Worm (Caenorhabditis elegans) whole organism, dauer: ENCODE measurements around the gene cutl-16.

Source experiments
- unc-62 ChIP-seq: sonication (generic microtip); optimal IDR thresholded peaks from 2 replicates; lab custom pipeline; 2017; ENCODE audit warnings: missing biosample characterization, missing genetic modification reagents, missing genetic modification characterization

Gene cutl-16

DNA sequence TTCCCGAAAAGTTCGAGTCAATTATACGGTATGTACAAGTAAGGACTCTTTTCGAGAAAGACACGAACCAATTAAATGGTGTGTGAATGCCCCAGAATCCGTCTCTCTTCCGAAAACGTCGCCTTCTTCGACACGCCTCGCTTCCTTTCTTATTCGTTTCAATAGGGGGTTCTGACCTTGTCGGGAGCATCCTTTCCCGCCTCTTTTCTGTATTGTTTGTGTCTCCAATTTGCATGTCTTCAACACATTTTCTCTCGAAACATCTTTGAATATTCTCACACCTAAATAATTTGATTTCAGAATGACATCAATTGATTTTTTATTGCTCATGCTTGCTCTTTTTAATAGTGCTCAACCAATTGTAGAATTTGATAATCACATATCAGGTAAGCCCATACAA, at the start of gene cutl-16:
TSS of gene cutl-16 (plus strand) at position 301 of the 400 bp plus-strand sequence.
- no peak for TF ChIP-seq unc-62 (GFP tag; lab: Kevin White, UChicago)

DNA sequence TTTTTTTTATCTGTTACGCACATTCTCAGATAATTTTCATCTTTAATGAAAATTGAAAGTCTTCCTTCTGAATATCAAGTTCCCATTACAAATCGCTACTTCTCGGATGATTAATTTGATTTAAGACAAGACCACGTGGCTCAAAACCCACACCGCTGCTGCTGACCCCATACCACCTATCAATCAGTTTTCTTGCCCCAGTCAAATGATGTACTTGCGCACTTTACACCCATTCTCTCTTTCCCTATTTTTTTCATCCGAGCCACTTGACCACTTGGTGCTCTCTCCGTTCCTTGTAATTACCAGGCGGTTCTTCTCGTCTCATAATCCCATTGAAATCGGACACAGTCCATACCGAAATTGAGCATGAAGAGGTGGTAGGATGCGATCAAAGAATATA, 47.2 kb upstream of the cutl-16 start:
- no peak for TF ChIP-seq unc-62 (GFP tag; lab: Kevin White, UChicago)

DNA sequence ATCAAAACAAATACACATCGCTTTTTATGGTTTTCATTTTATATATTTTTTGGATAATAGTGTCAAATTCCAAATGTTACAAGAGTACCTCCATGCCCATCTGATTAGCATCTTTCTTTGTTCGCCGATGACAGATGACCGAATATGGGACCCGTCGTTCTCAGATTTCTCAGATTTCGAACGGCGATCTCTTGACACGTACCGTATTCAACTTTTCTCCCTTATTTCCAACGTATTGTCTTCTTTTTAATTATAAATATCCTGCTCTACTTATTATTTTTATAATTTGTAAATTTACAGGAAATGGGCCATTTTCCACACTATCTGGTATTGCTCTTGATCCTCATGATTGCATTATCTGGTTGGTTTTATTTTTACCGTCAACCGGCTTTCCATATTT, 42.8 kb upstream of the cutl-16 start, which contains the start of gene zig-10:
TSS of gene zig-10 (plus strand) at position 301 of the 400 bp plus-strand sequence.
- no peak for TF ChIP-seq unc-62 (GFP tag; lab: Kevin White, UChicago)

DNA sequence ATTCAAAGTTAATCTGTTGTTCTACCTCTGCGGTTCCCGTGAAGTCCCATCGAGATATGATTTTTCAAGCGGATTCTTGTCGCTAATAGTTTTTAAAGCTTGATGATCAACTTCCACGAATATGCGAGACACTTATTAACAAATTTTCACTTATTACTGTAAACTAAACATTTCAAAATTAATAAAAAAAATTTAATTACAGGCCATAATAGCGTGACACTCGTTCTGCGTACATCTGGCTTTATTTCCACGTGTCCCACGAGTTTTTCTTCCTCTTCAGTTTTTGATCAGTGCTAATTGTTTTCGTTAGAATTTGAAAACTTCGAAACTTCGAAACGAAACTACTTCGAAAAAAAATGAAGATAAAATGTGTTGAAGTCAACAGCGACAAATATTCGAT, 39.6 kb upstream of the cutl-16 start, which contains the start of gene btb-2:
TSS of gene btb-2 (plus strand) at position 301 of the 400 bp plus-strand sequence.
- no peak for TF ChIP-seq unc-62 (GFP tag; lab: Kevin White, UChicago)

DNA sequence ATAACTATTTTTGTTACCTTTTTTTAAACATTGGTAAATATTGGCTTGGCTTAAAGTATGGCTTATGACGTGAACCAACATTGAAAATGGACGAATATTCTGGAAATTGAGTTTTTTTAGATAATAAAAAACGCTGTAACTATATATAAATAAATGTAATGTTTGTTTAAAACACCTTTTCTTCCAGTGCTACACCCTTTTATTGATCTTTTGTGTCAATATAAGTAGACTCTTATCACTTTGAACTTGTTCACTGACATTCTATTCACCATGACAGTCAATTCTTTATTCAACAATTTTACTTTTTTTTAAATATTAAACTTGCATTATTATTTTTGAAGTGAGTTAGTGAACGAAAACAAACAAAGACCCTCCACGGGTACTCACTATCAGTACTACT, 38.0 kb upstream of the cutl-16 start, which contains the start of gene T25D10.1:
TSS of gene T25D10.1 (plus strand) at position 169 of the 400 bp plus-strand sequence.
- no peak for TF ChIP-seq unc-62 (GFP tag; lab: Kevin White, UChicago)

DNA sequence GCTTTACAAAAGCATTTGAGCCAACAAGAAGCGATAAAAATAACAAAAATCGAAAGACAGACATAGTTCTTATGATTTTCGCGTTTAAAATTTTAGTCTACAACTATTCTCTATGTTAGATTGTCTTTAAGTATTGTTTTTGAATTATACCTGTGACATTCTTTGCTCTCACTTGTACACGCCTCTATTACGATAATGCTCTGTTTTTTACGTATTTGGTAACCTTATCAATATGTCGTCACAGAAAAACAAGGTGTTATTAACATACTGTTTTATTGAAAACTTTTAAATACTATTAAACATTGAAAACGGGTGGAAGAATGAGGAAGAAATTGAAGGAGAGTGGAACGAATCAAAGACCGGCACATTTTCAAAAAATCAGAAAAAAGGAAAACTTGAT, 33.9 kb upstream of the cutl-16 start, which contains the start of gene spp-11:
TSS of gene spp-11 (minus strand) at position 101 of the 400 bp plus-strand sequence.
- no peak for TF ChIP-seq unc-62 (GFP tag; lab: Kevin White, UChicago)

DNA sequence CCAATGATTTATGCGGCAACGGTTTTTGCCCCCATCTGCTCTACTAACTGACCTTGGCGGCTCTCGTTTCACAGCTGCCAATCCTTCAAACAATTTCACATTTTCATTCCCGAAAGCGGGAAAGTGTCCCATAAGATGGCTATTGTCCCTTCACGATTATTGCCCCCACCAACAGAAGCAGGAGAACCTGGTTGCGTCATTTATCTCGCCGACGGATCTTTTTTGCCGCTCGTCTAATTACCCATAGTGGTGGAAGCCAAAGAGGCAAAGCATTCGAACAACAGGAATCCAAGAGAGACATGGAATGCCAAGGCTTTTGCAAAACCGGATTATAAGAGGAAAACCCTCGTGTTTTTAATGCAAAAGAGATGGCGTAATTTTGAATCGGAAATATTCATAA, 32.1 kb upstream of the cutl-16 start:
- TF ChIP-seq unc-62 (GFP tag; lab: Kevin White, UChicago): no peak

DNA sequence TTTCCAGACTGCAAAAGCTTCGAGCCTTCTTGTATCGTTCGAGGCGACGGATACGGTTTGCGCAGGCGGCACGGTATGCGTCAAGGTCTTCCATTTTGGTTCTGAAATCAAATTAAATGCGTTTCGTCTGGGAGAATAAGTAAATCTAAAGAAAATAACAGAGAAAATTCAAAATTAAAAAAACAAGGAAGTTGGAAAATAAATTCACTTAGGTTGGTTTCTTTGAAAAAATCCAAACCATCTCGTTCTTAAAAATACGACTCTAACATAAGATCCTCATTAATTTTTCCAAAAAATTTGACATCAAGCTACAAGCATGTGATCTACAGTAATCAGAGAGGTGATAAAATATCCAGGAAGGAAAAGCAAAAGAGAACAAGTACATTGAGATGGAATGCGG, 31.0 kb upstream of the cutl-16 start, which contains the start of gene T25D10.4:
TSS of gene T25D10.4 (minus strand) at position 101 of the 400 bp plus-strand sequence.
- TF ChIP-seq unc-62 (GFP tag; lab: Kevin White, UChicago): no peak

DNA sequence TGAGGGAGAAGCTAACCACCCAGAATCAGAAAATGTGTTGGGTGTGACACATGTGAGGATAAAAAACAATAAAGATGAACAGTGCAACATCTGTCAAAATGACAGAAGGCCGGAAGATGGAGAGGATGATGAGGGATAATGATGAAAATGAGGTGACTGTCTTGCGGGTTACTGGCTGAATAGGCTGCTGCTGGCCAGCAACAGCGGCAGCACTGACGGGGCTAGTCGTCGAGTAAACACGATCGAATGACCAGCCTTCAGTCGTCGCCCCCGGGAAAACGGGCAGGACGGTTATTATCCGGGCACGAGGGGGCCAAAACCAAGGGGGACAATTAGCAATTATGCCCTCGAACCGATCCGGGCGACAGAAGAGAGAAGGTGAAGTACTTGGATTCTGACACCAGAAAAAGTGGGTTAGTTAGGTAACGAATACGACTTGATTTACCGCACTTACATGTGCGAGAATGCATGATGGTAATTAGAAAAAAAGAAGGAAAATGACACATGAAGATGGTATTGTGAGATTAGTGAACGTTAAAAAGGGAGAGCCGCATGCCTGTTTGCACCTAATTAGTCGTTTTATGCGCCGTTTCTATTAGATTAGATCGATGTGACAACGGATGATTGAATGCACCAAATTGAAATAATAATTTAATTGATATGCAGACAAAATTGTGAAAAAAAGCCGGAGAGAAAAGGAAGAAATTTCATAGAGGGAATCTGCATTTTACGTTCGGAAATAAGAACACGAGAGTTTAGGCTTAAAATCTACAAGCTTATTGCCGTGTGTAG, 29.4 kb upstream of the cutl-16 start:
- no peak for TF ChIP-seq unc-62 (GFP tag; lab: Kevin White, UChicago)

DNA sequence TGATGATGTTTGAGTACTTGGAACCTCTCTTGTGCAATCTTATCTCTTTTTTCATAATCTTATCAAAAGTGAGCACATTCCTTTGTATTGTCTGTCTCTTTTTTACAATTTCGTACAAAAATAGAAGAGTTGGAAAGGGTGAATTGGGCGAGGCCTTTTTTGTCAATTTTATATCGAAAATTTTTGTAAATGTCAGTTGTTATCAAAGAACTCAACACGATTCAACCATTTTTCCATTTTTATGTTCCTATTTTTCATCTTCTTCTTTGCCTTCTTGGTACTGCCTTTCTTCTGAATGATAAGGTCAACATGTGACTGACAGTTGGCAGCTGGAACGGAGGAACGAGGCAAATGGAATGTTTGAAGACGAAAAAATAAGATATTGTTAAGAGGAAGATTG, 27.4 kb upstream of the cutl-16 start:
- TF ChIP-seq unc-62 (GFP tag; lab: Kevin White, UChicago): no peak

DNA sequence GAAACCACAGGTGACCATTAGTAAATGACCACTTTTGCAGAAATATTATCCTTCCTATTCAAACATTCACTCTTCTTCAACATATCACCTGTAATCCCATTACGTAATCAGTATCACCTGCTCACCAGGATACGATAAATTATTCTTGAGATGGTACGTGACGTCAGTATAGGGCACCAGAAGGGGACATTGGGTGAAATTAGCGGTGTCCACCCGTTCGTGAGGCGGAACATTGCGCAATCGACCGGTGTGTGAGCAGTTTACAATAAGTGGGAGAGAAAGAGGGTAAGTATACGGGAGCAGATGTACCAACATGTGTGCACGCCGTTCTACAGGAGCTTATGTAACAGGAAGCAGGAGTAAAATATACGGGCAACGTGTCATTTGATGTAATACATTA, 23.2 kb upstream of the cutl-16 start:
- TF ChIP-seq unc-62 (GFP tag; lab: Kevin White, UChicago): no peak

DNA sequence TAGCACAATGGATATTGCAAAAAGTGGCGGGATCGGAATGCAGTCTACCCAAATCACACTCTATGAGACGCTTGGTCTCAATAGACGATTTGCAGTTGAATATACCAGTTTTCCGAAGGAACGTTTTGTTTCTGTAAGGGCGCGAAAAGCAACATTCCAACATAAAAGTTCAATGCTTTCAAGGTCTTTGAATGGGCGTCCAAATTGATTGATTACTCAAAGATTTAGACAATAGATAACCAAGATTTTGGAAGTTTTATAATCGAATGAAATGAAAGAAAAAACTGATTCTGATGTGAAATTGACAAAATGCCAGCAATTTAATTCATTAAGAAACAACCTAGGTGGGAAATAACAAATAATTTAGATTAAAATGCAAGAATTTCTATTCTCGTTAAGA, 22.1 kb upstream of the cutl-16 start:
- TF ChIP-seq unc-62 (GFP tag; lab: Kevin White, UChicago): no peak

DNA sequence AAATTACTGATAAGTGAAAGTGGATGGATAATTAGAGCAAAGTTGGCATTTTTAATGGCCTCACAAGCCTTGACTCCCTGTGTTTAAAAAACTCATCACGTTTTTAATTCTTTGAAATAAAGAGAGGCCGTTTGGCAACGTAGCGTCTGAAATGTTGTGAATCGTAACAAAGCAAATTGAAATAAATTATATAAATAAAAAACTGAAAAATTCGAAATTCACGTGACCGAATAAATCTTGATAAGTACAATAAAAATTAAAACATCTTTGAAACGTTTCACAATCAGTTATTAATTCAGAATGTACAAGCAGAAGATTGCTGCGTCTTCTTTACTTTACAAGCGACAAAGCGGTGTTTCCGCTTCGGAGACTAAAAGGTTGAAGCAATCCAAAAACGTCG, 18.4 kb upstream of the cutl-16 start, which contains the start of gene K03H9.3:
TSS of gene K03H9.3 (plus strand) at position 301 of the 400 bp plus-strand sequence.
- TF ChIP-seq unc-62 (GFP tag; lab: Kevin White, UChicago): no peak

DNA sequence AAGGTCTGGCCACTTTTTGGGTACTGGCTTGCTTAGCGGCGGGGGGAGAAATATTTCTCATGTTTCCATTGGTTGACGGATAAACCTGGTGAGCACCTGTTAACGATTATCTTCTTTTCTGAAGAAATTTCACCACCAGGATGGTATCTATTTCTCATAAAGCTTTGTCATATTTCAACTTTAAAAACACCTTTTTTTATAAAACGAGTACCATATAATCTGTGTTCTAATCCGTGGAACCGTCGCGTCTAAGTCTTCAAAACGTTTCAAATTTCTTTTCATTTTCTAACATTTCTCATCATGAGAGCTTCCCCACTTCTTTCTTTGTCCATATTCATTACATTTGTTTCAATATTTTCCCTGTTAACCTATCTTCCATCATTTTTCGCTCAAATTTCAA, 15.2 kb upstream of the cutl-16 start, which contains the start of gene col-75:
TSS of gene col-75 (plus strand) at position 301 of the 400 bp plus-strand sequence.
- no peak for TF ChIP-seq unc-62 (GFP tag; lab: Kevin White, UChicago)

DNA sequence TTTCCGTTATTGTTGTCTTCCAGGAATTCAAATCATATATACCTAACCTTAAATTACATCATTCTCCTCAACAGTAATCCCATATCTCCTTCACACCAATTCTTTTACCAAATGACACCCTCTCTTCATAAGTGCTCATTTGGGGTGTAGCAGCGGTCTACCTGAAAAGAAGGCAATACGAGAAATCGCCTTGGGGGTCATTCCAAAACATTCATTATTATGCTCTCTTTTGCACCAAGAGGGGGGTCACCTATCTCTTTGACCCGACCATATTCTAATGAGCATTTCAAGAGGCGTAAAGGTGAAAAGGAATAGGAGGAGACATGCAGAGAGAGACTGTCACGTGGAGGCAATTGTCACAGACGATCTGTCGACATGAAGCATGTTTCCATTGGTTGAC, 4.4 kb upstream of the cutl-16 start:
- TF ChIP-seq unc-62 (GFP tag; lab: Kevin White, UChicago): no peak

DNA sequence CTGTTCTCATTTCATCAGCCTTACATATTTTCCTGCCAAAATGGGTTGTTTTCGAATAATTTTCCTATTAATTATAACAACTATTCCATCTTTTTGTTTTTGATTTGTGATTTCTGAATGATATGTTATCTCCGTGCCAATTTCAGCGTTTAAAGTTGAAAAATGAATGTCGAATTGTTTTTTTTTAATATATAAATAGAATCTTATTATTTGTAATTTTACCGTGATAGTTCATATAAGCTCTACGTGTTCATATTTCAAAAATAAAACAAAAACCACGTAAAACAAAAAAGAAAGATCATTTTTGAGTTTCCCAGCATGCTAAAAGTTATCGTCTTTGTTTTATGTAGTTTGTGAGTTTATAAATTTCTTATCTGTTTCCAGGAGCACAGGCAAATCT, 2.5 kb downstream of the cutl-16 start, which contains the start of gene K06A1.2:
TSS of gene K06A1.2 (plus strand) at position 301 of the 400 bp plus-strand sequence.
- no peak for TF ChIP-seq unc-62 (GFP tag; lab: Kevin White, UChicago)
